Worm (Caenorhabditis elegans) whole organism, mixed stage, embryonic: ENCODE measurements around the gene alh-7.

Experiments
- M03D4.4 ChIP-seq: sonication (generic microtip); optimal IDR thresholded peaks from 2 replicates; lab custom pipeline; 2017; ENCODE audit warnings: mild to moderate bottlenecking, missing genetic modification characterization, missing compliant biosample characterization
- bed-3 ChIP-seq: fragments of 200-800 bp; sonication (Bioruptor generic); optimal IDR thresholded peaks from 3 replicates; lab custom pipeline; 2018; ENCODE audit warnings: mild to moderate bottlenecking, missing genetic modification characterization, moderate library complexity, missing compliant biosample characterization
- blmp-1 ChIP-seq: fragments of 150-350 bp; optimal IDR thresholded peaks from 2 replicates; lab custom pipeline; 2014; ENCODE audit warnings: missing biosample characterization, missing genetic modification characterization
- ceh-39 ChIP-seq: fragments of 150-350 bp; optimal IDR thresholded peaks from 2 replicates; lab custom pipeline; 2014; ENCODE audit warnings: missing biosample characterization, missing genetic modification characterization
- ceh-43 ChIP-seq: fragments of 200-800 bp; sonication (Bioruptor generic); optimal IDR thresholded peaks from 2 replicates; lab custom pipeline; 2018; ENCODE audit warnings: mild to moderate bottlenecking, missing genetic modification characterization, moderate library complexity, missing compliant biosample characterization
- ceh-83 ChIP-seq: fragments of 200-800 bp; sonication (Bioruptor generic); optimal IDR thresholded peaks from 2 replicates; lab custom pipeline; 2018; ENCODE audit warnings: mild to moderate bottlenecking, missing genetic modification characterization, missing compliant biosample characterization
- ces-1 ChIP-seq: fragments of 150-350 bp; optimal IDR thresholded peaks from 2 replicates; lab custom pipeline; 2014; ENCODE audit warnings: missing biosample characterization, missing genetic modification reagents, missing genetic modification characterization
- cnd-1 ChIP-seq: fragments of 200-800 bp; sonication (Bioruptor generic); optimal IDR thresholded peaks from 2 replicates; lab custom pipeline; 2018; ENCODE audit warnings: mild to moderate bottlenecking, missing genetic modification characterization, missing compliant biosample characterization
- drap-1 ChIP-seq: fragments of 200-800 bp; sonication (Bioruptor generic); optimal IDR thresholded peaks from 3 replicates; lab custom pipeline; 2018; ENCODE audit warnings: mild to moderate bottlenecking, missing genetic modification characterization, missing compliant biosample characterization
- elt-3 ChIP-seq: fragments of 150-350 bp; optimal IDR thresholded peaks from 2 replicates; lab custom pipeline; 2014; ENCODE audit warnings: missing biosample characterization, missing genetic modification characterization
- flh-1 ChIP-seq: fragments of 200-800 bp; sonication (Bioruptor generic); optimal IDR thresholded peaks from 2 replicates; lab custom pipeline; 2018; ENCODE audit warnings: mild to moderate bottlenecking, missing genetic modification characterization, moderate library complexity, missing compliant biosample characterization
- ham-2 ChIP-seq: fragments of 200-800 bp; sonication (Bioruptor generic); optimal IDR thresholded peaks from 2 replicates; lab custom pipeline; 2018; ENCODE audit warnings: mild to moderate bottlenecking, missing genetic modification characterization, missing compliant biosample characterization
- hlh-1 ChIP-seq: fragments of 150-350 bp; optimal IDR thresholded peaks from 2 replicates; lab custom pipeline; 2014; ENCODE audit warnings: missing biosample characterization, missing genetic modification reagents, missing genetic modification characterization
- lin-13 ChIP-seq: fragments of 150-350 bp; optimal IDR thresholded peaks from 2 replicates; lab custom pipeline; 2014; ENCODE audit warnings: missing biosample characterization, missing genetic modification characterization
- lin-32 ChIP-seq: fragments of 200-800 bp; sonication (Bioruptor generic); optimal IDR thresholded peaks from 2 replicates; lab custom pipeline; 2018; ENCODE audit warnings: mild to moderate bottlenecking, missing genetic modification characterization, missing compliant biosample characterization
- lsy-2 ChIP-seq: fragments of 150-350 bp; optimal IDR thresholded peaks from 2 replicates; lab custom pipeline; 2014; ENCODE audit warnings: missing biosample characterization, missing genetic modification characterization
- mab-5 ChIP-seq: fragments of 150-350 bp; optimal IDR thresholded peaks from 2 replicates; lab custom pipeline; 2014; ENCODE audit warnings: missing biosample characterization, missing genetic modification characterization
- mep-1 ChIP-seq: fragments of 150-350 bp; optimal IDR thresholded peaks from 2 replicates; lab custom pipeline; 2017; ENCODE audit warnings: missing biosample characterization, missing genetic modification reagents, missing genetic modification characterization, inconsistent platforms
- mls-2 ChIP-seq: sonication (generic microtip); optimal IDR thresholded peaks from 2 replicates; lab custom pipeline; 2016; ENCODE audit warnings: mild to moderate bottlenecking, missing genetic modification characterization, moderate library complexity, missing compliant biosample characterization
- nhr-12 ChIP-seq: fragments of 150-350 bp; optimal IDR thresholded peaks from 2 replicates; lab custom pipeline; 2014; ENCODE audit warnings: missing biosample characterization, missing genetic modification characterization
- nhr-2 ChIP-seq: fragments of 150-350 bp; optimal IDR thresholded peaks from 2 replicates; lab custom pipeline; 2014; ENCODE audit warnings: missing biosample characterization, missing genetic modification characterization
- nhr-237 ChIP-seq: fragments of 150-350 bp; optimal IDR thresholded peaks from 2 replicates; lab custom pipeline; 2014; ENCODE audit warnings: missing biosample characterization, missing genetic modification characterization
- nhr-28 ChIP-seq: fragments of 150-350 bp; optimal IDR thresholded peaks from 2 replicates; lab custom pipeline; 2014; ENCODE audit warnings: missing biosample characterization, missing genetic modification characterization
- nhr-76 ChIP-seq: sonication (generic microtip); optimal IDR thresholded peaks from 2 replicates; lab custom pipeline; 2017; ENCODE audit warnings: missing biosample characterization, missing genetic modification characterization
- pha-4 ChIP-seq: fragments of 150-350 bp; optimal IDR thresholded peaks from 2 replicates; lab custom pipeline; 2018; ENCODE audit warnings: missing biosample characterization, missing genetic modification reagents, missing genetic modification characterization
- sem-2 ChIP-seq: fragments of 200-800 bp; sonication (Bioruptor generic); optimal IDR thresholded peaks from 2 replicates; lab custom pipeline; 2018; ENCODE audit warnings: mild to moderate bottlenecking, missing genetic modification characterization, missing compliant biosample characterization
- snpc-4 ChIP-seq: fragments of 150-350 bp; optimal IDR thresholded peaks from 2 replicates; lab custom pipeline; 2014; ENCODE audit warnings: missing biosample characterization, missing genetic modification characterization
- tbx-8 ChIP-seq: fragments of 200-800 bp; sonication (Bioruptor generic); optimal IDR thresholded peaks from 2 replicates; lab custom pipeline; 2018; ENCODE audit warnings: mild to moderate bottlenecking, missing genetic modification characterization, moderate library complexity, missing compliant biosample characterization
- unc-120 ChIP-seq: sonication (generic microtip); optimal IDR thresholded peaks from 2 replicates; lab custom pipeline; 2017; ENCODE audit warnings: missing genetic modification characterization, missing compliant biosample characterization; ENCODE audit not compliant: poor library complexity, severe bottlenecking
- unc-39 ChIP-seq: fragments of 150-350 bp; optimal IDR thresholded peaks from 2 replicates; lab custom pipeline; 2014; ENCODE audit warnings: missing biosample characterization, missing genetic modification characterization
- unc-62 ChIP-seq: fragments of 150-350 bp; optimal IDR thresholded peaks from 2 replicates; lab custom pipeline; 2014; ENCODE audit warnings: missing biosample characterization, missing genetic modification reagents, missing genetic modification characterization
- zip-8 ChIP-seq: fragments of 150-350 bp; optimal IDR thresholded peaks from 2 replicates; lab custom pipeline; 2014; ENCODE audit warnings: missing biosample characterization, missing genetic modification characterization
- ztf-11 ChIP-seq: fragments of 150-350 bp; optimal IDR thresholded peaks from 2 replicates; lab custom pipeline; 2014; ENCODE audit warnings: missing biosample characterization, missing genetic modification characterization

The alh-7 gene

ce11 chrII:13492948-13493347, 1.4 kb upstream of the alh-7 start, which contains the start of gene F45H10.2:
Gene F45H10.2 (minus strand): TSS chrII:13493048.
- TF ChIP-seq nhr-76 (tag; lab: Kevin White, UChicago) = no peak
- no peak for TF ChIP-seq lsy-2 (tag; lab: Kevin White, UChicago)
- no peak for TF ChIP-seq tbx-8 (GFP tag; lab: Kevin White, UChicago)
- no peak for TF ChIP-seq drap-1 (GFP tag; lab: Kevin White, UChicago)
- TF ChIP-seq nhr-28 = no peak
- TF ChIP-seq unc-120 = no peak
- no peak for TF ChIP-seq sem-2 (GFP tag; lab: Kevin White, UChicago)
- TF ChIP-seq bed-3 (GFP tag; lab: Kevin White, UChicago) = no peak
- TF ChIP-seq mab-5 (tag; lab: Kevin White, UChicago) = no peak
- no peak for TF ChIP-seq nhr-237 (tag; lab: Kevin White, UChicago)
- TF ChIP-seq lin-32 = no peak
- TF ChIP-seq unc-39 (tag; lab: Kevin White, UChicago) = no peak
- no peak for TF ChIP-seq M03D4.4 (tag; lab: Kevin White, UChicago)
- TF ChIP-seq ceh-83 = no peak
- no peak for TF ChIP-seq ztf-11 (tag; lab: Kevin White, UChicago)
- no peak for TF ChIP-seq mls-2 (tag; lab: Kevin White, UChicago)

ce11 chrII:13489896-13490295, 1.7 kb downstream of the alh-7 start:
- no peak for TF ChIP-seq nhr-237 (tag; lab: Kevin White, UChicago)
- TF ChIP-seq nhr-2 (tag; lab: Kevin White, UChicago) = no peak
- no peak for TF ChIP-seq unc-120
- TF ChIP-seq M03D4.4 (tag; lab: Kevin White, UChicago) = no peak
- TF ChIP-seq ham-2 (GFP tag; lab: Kevin White, UChicago) = no peak
- no peak for TF ChIP-seq sem-2 (GFP tag; lab: Kevin White, UChicago)
- TF ChIP-seq pha-4 = no peak

ce11 chrII:13487563-13487962, 4.0 kb downstream of the alh-7 start:
- TF ChIP-seq ceh-39 (tag; lab: Kevin White, UChicago) = no peak
- TF ChIP-seq ceh-43 (GFP tag; lab: Kevin White, UChicago) = no peak
- TF ChIP-seq nhr-28 = no peak
- no peak for TF ChIP-seq lin-13 (tag; lab: Kevin White, UChicago)
- no peak for TF ChIP-seq lin-32
- no peak for TF ChIP-seq ces-1 (GFP tag; lab: Kevin White, UChicago)
- TF ChIP-seq flh-1 (GFP tag; lab: Kevin White, UChicago) = no peak
- TF ChIP-seq lsy-2 (tag; lab: Kevin White, UChicago) = no peak
- no peak for TF ChIP-seq nhr-237 (tag; lab: Kevin White, UChicago)
- no peak for TF ChIP-seq zip-8 (tag; lab: Kevin White, UChicago)
- TF ChIP-seq cnd-1 (tag; lab: Kevin White, UChicago) = no peak
- no peak for TF ChIP-seq mab-5 (tag; lab: Kevin White, UChicago)
- TF ChIP-seq unc-39 (tag; lab: Kevin White, UChicago) = no peak
- no peak for TF ChIP-seq mep-1 (tag; lab: Kevin White, UChicago)
- no peak for TF ChIP-seq blmp-1 (tag; lab: Kevin White, UChicago)
- no peak for TF ChIP-seq sem-2 (GFP tag; lab: Kevin White, UChicago)

- TF ChIP-seq pha-4 (no peak), elt-3 (no peak)
Measured at ce11 chrII:13485119-13485518, 6.5 kb downstream of the alh-7 start.

ce11 chrII:13484108-13484507, 7.5 kb downstream of the alh-7 start:
- TF ChIP-seq unc-39 (tag; lab: Kevin White, UChicago) (no peak), snpc-4 (tag; lab: Kevin White, UChicago) (no peak), unc-62 (no peak), ceh-43 (GFP tag; lab: Kevin White, UChicago) (no peak), mep-1 (tag; lab: Kevin White, UChicago) (no peak), nhr-12 (no peak), tbx-8 (GFP tag; lab: Kevin White, UChicago) (no peak), pha-4 (no peak), sem-2 (GFP tag; lab: Kevin White, UChicago) (no peak), ces-1 (GFP tag; lab: Kevin White, UChicago) (no peak), hlh-1 (tag; lab: Kevin White, UChicago) (no peak), mab-5 (tag; lab: Kevin White, UChicago) (no peak), bed-3 (GFP tag; lab: Kevin White, UChicago) (no peak), nhr-237 (tag; lab: Kevin White, UChicago) (no peak), lin-13 (tag; lab: Kevin White, UChicago) (no peak)
